Worm (Caenorhabditis elegans): ENCODE data around the gene EEED8.14.

Gene EEED8.14

ce11 chrII:5389831-5390323, 24.0 kb downstream of the EEED8.14 start, which contains the start of gene ndx-6:
Gene ndx-6 (minus strand): TSS chrII:5389881.
- no peak for TF ChIP-seq npax-4 (tag; optimal IDR thresholded peaks at IDR 0.05)
- TF ChIP-seq sox-2 (GFP tag; IDR thresholded peaks at IDR 0.05) = no peak
- TF ChIP-seq unc-55 (GFP tag; optimal IDR thresholded peaks at IDR 0.05) = no peak
- TF ChIP-seq nfya-1 (tag; optimal IDR thresholded peaks at IDR 0.05) = peak; percentile 70
- TF ChIP-seq C38D4.7 (GFP tag; optimal IDR thresholded peaks at IDR 0.05) = peak; percentile 16
- TF ChIP-seq lim-6 (tag; optimal IDR thresholded peaks at IDR 0.05) = no peak
- TF ChIP-seq syd-9 (tag; optimal IDR thresholded peaks at IDR 0.05) = no peak
- peak; percentile 71 for TF ChIP-seq tbx-2 (tag; optimal IDR thresholded peaks at IDR 0.05)
- TF ChIP-seq dve-1 (tag; optimal IDR thresholded peaks at IDR 0.05) = peak; percentile 40
- no peak for TF ChIP-seq ceh-30 (tag; optimal IDR thresholded peaks at IDR 0.05)
- peak; percentile 56 for TF ChIP-seq ceh-34 (tag; optimal IDR thresholded peaks at IDR 0.05)
- TF ChIP-seq rnt-1 (tag; optimal IDR thresholded peaks at IDR 0.05) = peak; percentile 43
- TF ChIP-seq sox-4 (tag; optimal IDR thresholded peaks at IDR 0.05) = no peak
- no peak for TF ChIP-seq hlh-13 (GFP tag; optimal IDR thresholded peaks at IDR 0.05)
- TF ChIP-seq unc-42 (tag; optimal IDR thresholded peaks at IDR 0.05) = peak; percentile 44
- TF ChIP-seq unc-86 (tag; optimal IDR thresholded peaks at IDR 0.05) = peak; percentile 43
- no peak for TF ChIP-seq fkh-10 (GFP tag; optimal IDR thresholded peaks at IDR 0.05)
- TF ChIP-seq pat-9 (tag; optimal IDR thresholded peaks at IDR 0.05) = peak; percentile 42
- TF ChIP-seq C08G9.2 (tag; optimal IDR thresholded peaks at IDR 0.05) = peak; percentile 14
- peak; percentile 16 for TF ChIP-seq ets-4 (tag; optimal IDR thresholded peaks at IDR 0.05)
- no peak for TF ChIP-seq ceh-24 (tag; optimal IDR thresholded peaks at IDR 0.05)
- TF ChIP-seq elt-2 (tag; optimal IDR thresholded peaks at IDR 0.05) = peak; percentile 91
- no peak for TF ChIP-seq pros-1 (tag; optimal IDR thresholded peaks at IDR 0.05)
- TF ChIP-seq ref-2 (tag; optimal IDR thresholded peaks at IDR 0.05) = peak; percentile 55
- no peak for TF ChIP-seq nhr-232 (tag; optimal IDR thresholded peaks at IDR 0.05)
- peak; percentile 10 for TF ChIP-seq hlh-8 (tag; optimal IDR thresholded peaks at IDR 0.05)
- TF ChIP-seq mec-3 (tag; optimal IDR thresholded peaks at IDR 0.05; ENCODE audit: borderline replicate concordance) = no peak
- peak; percentile 44 for TF ChIP-seq fkh-6 (tag; optimal IDR thresholded peaks at IDR 0.05)
- TF ChIP-seq K02D7.2 (tag; optimal IDR thresholded peaks at IDR 0.05) = no peak
- no peak for TF ChIP-seq unc-3 (GFP tag; conservative IDR thresholded peaks at IDR 0.05)
- TF ChIP-seq unc-3 (tag; optimal IDR thresholded peaks at IDR 0.05) = peak; percentile 58
- TF ChIP-seq pag-3 (tag; optimal IDR thresholded peaks at IDR 0.05; ENCODE audit: borderline replicate concordance) = no peak
- no peak for TF ChIP-seq pha-2 (tag; optimal IDR thresholded peaks at IDR 0.05)
- TF ChIP-seq ceh-48 (tag; optimal IDR thresholded peaks at IDR 0.05) = peak; percentile 46
- TF ChIP-seq K09A11.1 (tag; optimal IDR thresholded peaks at IDR 0.05; ENCODE audit: insufficient read depth) = no peak
- TF ChIP-seq sdc-2 (tag; optimal IDR thresholded peaks at IDR 0.05) = peak; percentile 11
- no peak for TF ChIP-seq dmd-4 (tag; optimal IDR thresholded peaks at IDR 0.05; ENCODE audit: borderline replicate concordance)
- no peak for TF ChIP-seq ahr-1 (tag; optimal IDR thresholded peaks at IDR 0.05)
- no peak for TF ChIP-seq ceh-6 (GFP tag; optimal IDR thresholded peaks at IDR 0.05)
- TF ChIP-seq T23F11.4 (GFP tag; optimal IDR thresholded peaks at IDR 0.05) = no peak
- TF ChIP-seq ceh-18 (tag; optimal IDR thresholded peaks at IDR 0.05) = peak; percentile 60
- peak; percentile 78 for TF ChIP-seq ceh-31 (tag; optimal IDR thresholded peaks at IDR 0.05)
- no peak for TF ChIP-seq elt-4 (tag; optimal IDR thresholded peaks at IDR 0.05)
- no peak for TF ChIP-seq ama-1 (optimal IDR thresholded peaks at IDR 0.05)
- TF ChIP-seq gmeb-2 (tag; optimal IDR thresholded peaks at IDR 0.05) = no peak
- no peak for TF ChIP-seq pqm-1 (tag; optimal IDR thresholded peaks at IDR 0.05)
- no peak for TF ChIP-seq ceh-14 (tag; optimal IDR thresholded peaks at IDR 0.05)
- peak; percentile 53 for TF ChIP-seq ceh-19 (GFP tag; optimal IDR thresholded peaks at IDR 0.05)
- TF ChIP-seq ttx-3 (tag; optimal IDR thresholded peaks at IDR 0.05) = peak; percentile 19
- no peak for TF ChIP-seq odd-2 (tag; optimal IDR thresholded peaks at IDR 0.05)
- TF ChIP-seq ztf-16 (tag; optimal IDR thresholded peaks at IDR 0.05) = no peak
- no peak for TF ChIP-seq pax-1 (tag; optimal IDR thresholded peaks at IDR 0.05)
- TF ChIP-seq madf-2 (tag; optimal IDR thresholded peaks at IDR 0.05) = no peak
- TF ChIP-seq pha-4 (tag; optimal IDR thresholded peaks at IDR 0.05) = no peak
